Fruit fly (Drosophila melanogaster) whole organism, prepupa: ENCODE results near the gene Prp18.

Experiments
- CG32006 ChIP-seq: fragments of 200-800 bp; sonication (Bioruptor generic); optimal IDR thresholded peaks from 3 replicates; lab custom pipeline; 2017; ENCODE audit warnings: missing biosample characterization, mild to moderate bottlenecking, missing genetic modification characterization
- CG6854 ChIP-seq: fragments of 200-800 bp; sonication (Bioruptor generic); optimal IDR thresholded peaks from 2 replicates; lab custom pipeline; 2017; ENCODE audit warnings: missing biosample characterization, mild to moderate bottlenecking, missing genetic modification characterization
- CG8319 ChIP-seq: fragments of 200-800 bp; sonication (Bioruptor generic); optimal IDR thresholded peaks from 3 replicates; lab custom pipeline; 2016; ENCODE audit warnings: missing biosample characterization, missing genetic modification characterization
- achi ChIP-seq: fragments of 200-800 bp; sonication (Bioruptor generic); optimal IDR thresholded peaks from 3 replicates; lab custom pipeline; 2016; ENCODE audit warnings: missing biosample characterization, missing genetic modification characterization
- acj6 ChIP-seq: fragments of 200-800 bp; sonication (Bioruptor generic); optimal IDR thresholded peaks from 3 replicates; lab custom pipeline; 2016; ENCODE audit warnings: missing biosample characterization, missing genetic modification characterization
- eg ChIP-seq: fragments of 200-800 bp; sonication (Bioruptor generic); IDR thresholded peaks from 3 replicates; pipeline ENCODE4 v1.3.6; 2022; ENCODE audit warnings: missing biosample characterization, missing genetic modification characterization
- ss ChIP-seq, 2 experiments: fragments of 200-800 bp; sonication (Bioruptor generic); optimal IDR thresholded peaks; 2 replicates in 1 of 2; 3 replicates in 1 of 2; lab custom pipeline; 2017 to 2018; ENCODE audit warnings: mild to moderate bottlenecking in 2 of 2, missing biosample characterization in 2 of 2, missing genetic modification characterization in 2 of 2, moderate library complexity in 1 of 2

dm6 chr3R:18988957-18989818 lies 41.9 kb downstream of the Prp18 start:
- TF ChIP-seq CG6854 (no peak), achi (no peak), CG8319 (GFP tag; lab: Kevin White, UChicago) (no peak), ss (GFP tag; optimal IDR thresholded peaks at IDR 0.05; lab: Kevin White, UChicago) (peak in 1 of 2 experiments; percentile 91), CG32006 (GFP tag; lab: Kevin White, UChicago) (no peak), acj6 (GFP tag; lab: Kevin White, UChicago) (no peak), eg (GFP tag; lab: Robert Waterston, UW) (no peak)
